Worm (Caenorhabditis elegans): ENCODE data around the gene F54D12.8.
A peak's percentile ranks its signal among the peaks of the same experiment; 100 is the strongest.

The F54D12.8 gene

DNA sequence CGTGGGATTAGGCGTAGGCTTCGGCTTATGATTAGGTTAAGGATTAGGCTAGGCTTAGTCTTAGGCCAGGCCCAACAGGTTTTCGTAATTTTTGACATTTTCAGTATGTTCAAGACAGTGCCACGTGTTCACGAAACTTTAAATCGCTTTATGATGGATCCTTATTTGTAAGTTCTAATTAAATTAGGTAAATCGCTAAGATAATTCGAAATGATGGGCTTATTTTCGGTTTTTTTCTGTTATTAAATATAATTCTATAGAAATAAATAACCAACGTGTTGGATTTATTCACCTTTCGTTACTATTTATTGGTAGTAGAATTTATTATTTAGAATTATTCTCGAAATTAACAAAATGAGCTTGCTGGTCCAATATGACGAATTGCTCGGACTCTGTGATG is 3.6 kb upstream of the F54D12.8 start, which contains the start of gene Y51H7C.8:
Gene Y51H7C.8, plus strand, starts transcription at position 301 of the 400 bp plus-strand sequence.
- TF ChIP-seq zfp-3 (GFP tag; conservative IDR thresholded peaks at IDR 0.05) (no peak), dmd-9 (GFP tag; IDR thresholded peaks at IDR 0.05) (no peak), zip-11 (GFP tag; IDR thresholded peaks at IDR 0.05) (no peak)

DNA sequence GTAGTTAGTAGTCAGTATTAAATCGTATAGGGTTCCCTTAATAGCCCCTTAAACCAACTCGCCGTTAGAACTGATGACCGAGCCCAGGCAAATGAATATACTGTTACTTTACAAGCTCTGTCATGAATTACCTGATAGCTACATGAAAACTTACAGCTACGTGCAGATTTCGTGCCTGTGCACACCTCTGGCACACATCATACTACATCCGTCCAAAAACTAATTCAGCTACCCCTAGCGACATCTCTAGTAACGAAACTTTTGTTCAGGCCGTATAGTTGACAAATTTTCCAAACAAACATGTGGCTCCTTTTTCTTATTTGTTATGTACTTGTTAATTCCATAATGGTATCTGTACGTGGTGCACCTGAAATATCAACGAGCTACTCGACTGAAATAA is 2.3 kb upstream of the F54D12.8 start, which contains the start of gene F54D12.1:
Gene F54D12.1, plus strand, starts transcription at position 301 of the 400 bp plus-strand sequence.
- TF ChIP-seq nhr-111 (GFP tag; optimal IDR thresholded peaks at IDR 0.05) (no peak), ctbp-1 (GFP tag; IDR thresholded peaks at IDR 0.05) (no peak), mxl-2 (GFP tag; conservative IDR thresholded peaks at IDR 0.05) (no peak), nhr-11 (tag; optimal IDR thresholded peaks at IDR 0.05) (no peak), ceh-62 (tag; optimal IDR thresholded peaks at IDR 0.05) (no peak), unc-130 (GFP tag; optimal IDR thresholded peaks at IDR 0.05) (no peak), zip-2 (tag; optimal IDR thresholded peaks at IDR 0.05) (no peak), lin-38 (GFP tag; IDR thresholded peaks at IDR 0.05) (no peak), F10B5.3 (tag; optimal IDR thresholded peaks at IDR 0.05) (no peak), madf-9 (GFP tag; conservative IDR thresholded peaks at IDR 0.05) (no peak), aly-2 (tag; optimal IDR thresholded peaks at IDR 0.05) (no peak), tra-1 (GFP tag; IDR thresholded peaks at IDR 0.05) (no peak), dve-1 (tag; optimal IDR thresholded peaks at IDR 0.05; ENCODE audit: insufficient read depth) (no peak), nhr-76 (tag; optimal IDR thresholded peaks at IDR 0.05) (no peak), vab-7 (GFP tag; IDR thresholded peaks at IDR 0.05) (no peak), lin-39 (tag; optimal IDR thresholded peaks at IDR 0.05) (no peak)

DNA sequence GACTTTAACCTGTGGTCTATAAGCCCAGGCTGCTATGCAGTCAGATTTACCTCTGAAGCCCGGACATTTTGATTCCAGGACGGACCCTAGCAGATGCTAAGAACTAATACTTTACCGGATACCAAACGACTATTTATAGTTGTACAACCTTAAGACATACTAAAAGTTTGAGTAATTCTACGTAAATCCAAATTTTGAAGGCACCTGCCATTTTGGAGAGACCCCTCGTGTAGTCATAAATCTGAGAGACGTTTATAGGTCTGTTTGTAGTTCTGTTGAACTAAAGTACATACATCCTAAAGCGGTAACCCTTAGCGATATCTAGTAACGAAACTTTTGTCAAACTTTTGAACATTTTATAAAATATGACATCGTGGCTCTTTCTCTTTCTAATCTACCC is 558 bp upstream of the F54D12.8 start, which contains the start of gene F54D12.2:
Gene F54D12.2, plus strand, starts transcription at position 301 of the 400 bp plus-strand sequence.
- TF ChIP-seq skn-1 (tag; optimal IDR thresholded peaks at IDR 0.05) (no peak), lin-39 (tag; optimal IDR thresholded peaks at IDR 0.05) (no peak), sdz-12 (GFP tag; optimal IDR thresholded peaks at IDR 0.05) (no peak), ceh-82 (tag; optimal IDR thresholded peaks at IDR 0.05) (no peak), nhr-48 (tag; optimal IDR thresholded peaks at IDR 0.05) (no peak), rbr-2 (tag; optimal IDR thresholded peaks at IDR 0.05) (no peak), F49E8.2 (tag; optimal IDR thresholded peaks at IDR 0.05; ENCODE audit: borderline replicate concordance) (no peak), mdt-29 (GFP tag; IDR thresholded peaks at IDR 0.05) (no peak), dpl-1 (GFP tag; optimal IDR thresholded peaks at IDR 0.05) (no peak), unc-130 (GFP tag; optimal IDR thresholded peaks at IDR 0.05) (no peak), set-16 (GFP tag; IDR thresholded peaks at IDR 0.05) (no peak), F37D6.2 (tag; optimal IDR thresholded peaks at IDR 0.05) (no peak), F44E2.7 (GFP tag; IDR thresholded peaks at IDR 0.05) (no peak), nhr-77 (tag; optimal IDR thresholded peaks at IDR 0.05) (no peak), nhr-76 (tag; optimal IDR thresholded peaks at IDR 0.05) (no peak), Y5F2A.4 (GFP tag; optimal IDR thresholded peaks at IDR 0.05) (no peak), fkh-10 (GFP tag; optimal IDR thresholded peaks at IDR 0.05) (no peak)

DNA sequence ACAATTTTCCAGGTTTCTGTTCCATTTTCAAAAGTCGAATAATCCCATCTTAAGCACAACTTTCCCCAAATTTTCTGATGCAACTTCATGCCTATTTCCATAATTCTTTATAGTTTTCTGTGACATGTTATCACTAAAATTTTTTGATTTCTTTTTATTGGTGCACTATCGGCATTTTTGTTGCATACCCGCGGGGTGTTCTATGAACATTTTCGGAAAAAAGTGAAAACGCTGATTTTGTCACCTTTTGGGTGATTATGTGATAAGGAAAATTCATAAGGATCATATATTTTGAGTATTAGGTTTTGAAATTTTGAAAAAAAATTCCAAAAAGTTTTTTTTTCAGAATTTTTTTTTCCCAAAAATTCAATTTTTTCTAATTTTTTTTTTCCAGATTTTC is 11.4 kb downstream of the F54D12.8 start, which contains the start of gene aat-7:
Gene aat-7, plus strand, starts transcription at position 393 of the 400 bp plus-strand sequence.
- peak; percentile 74; the same call in 1 of the 2 replicates for TF ChIP-seq php-3 (GFP tag; IDR thresholded peaks at IDR 0.05)
- no peak for TF ChIP-seq ceh-82 (tag; optimal IDR thresholded peaks at IDR 0.05)
- no peak for TF ChIP-seq lsy-2 (tag; optimal IDR thresholded peaks at IDR 0.05)
- TF ChIP-seq ZK546.5 (tag; optimal IDR thresholded peaks at IDR 0.05): no peak
- TF ChIP-seq Y75B8A.6 (GFP tag; IDR thresholded peaks at IDR 0.05): no peak
- peak; percentile 87 for TF ChIP-seq dmd-6 (GFP tag; IDR thresholded peaks at IDR 0.05)
- peak; percentile 55 for TF ChIP-seq hlh-11 (tag; optimal IDR thresholded peaks at IDR 0.05)
- TF ChIP-seq nhr-77 (tag; optimal IDR thresholded peaks at IDR 0.05): peak; percentile 37
- peak; percentile 79 for TF ChIP-seq pqm-1 (tag; optimal IDR thresholded peaks at IDR 0.05)
- TF ChIP-seq egl-27 (tag; optimal IDR thresholded peaks at IDR 0.05): no peak
- TF ChIP-seq nhr-28 (tag; optimal IDR thresholded peaks at IDR 0.05): peak; percentile 83

All from whole organism, L4 larva.